Fruit fly (Drosophila melanogaster) whole organism, pupa: Measurements from ENCODE around the gene TwdlC.

Experiments
- CG10348 ChIP-seq: fragments of 200-800 bp; sonication (Bioruptor generic); IDR thresholded peaks from 2 replicates; pipeline ENCODE4 v1.3.6; 2022; ENCODE audit warnings: missing biosample characterization, missing genetic modification characterization
- CG17806 ChIP-seq: fragments of 200-800 bp; sonication (Bioruptor generic); optimal IDR thresholded peaks from 2 replicates; lab custom pipeline; 2018; ENCODE audit warnings: missing biosample characterization, mild to moderate bottlenecking, missing genetic modification characterization, moderate library complexity
- CG34367 ChIP-seq: fragments of 200-800 bp; sonication (Bioruptor generic); optimal IDR thresholded peaks from 2 replicates; lab custom pipeline; 2018; ENCODE audit warnings: missing biosample characterization, mild to moderate bottlenecking, missing genetic modification characterization
- CG4496 ChIP-seq: fragments of 200-800 bp; sonication (Bioruptor generic); IDR thresholded peaks from 3 replicates; pipeline ENCODE4 v1.3.6; 2022; ENCODE audit warnings: missing biosample characterization, missing genetic modification characterization
- CG8159 ChIP-seq: fragments of 200-800 bp; sonication (Bioruptor generic); optimal IDR thresholded peaks from 3 replicates; lab custom pipeline; 2018; ENCODE audit warnings: missing biosample characterization, mild to moderate bottlenecking, missing genetic modification characterization, moderate library complexity
- CG9948 ChIP-seq: fragments of 200-800 bp; sonication (Bioruptor generic); optimal IDR thresholded peaks from 2 replicates; lab custom pipeline; 2018; ENCODE audit warnings: missing biosample characterization, mild to moderate bottlenecking, missing genetic modification characterization, moderate library complexity
- EcR ChIP-seq: fragments of 200-800 bp; sonication (Bioruptor generic); optimal IDR thresholded peaks from 3 replicates; lab custom pipeline; 2019; ENCODE audit warnings: missing biosample characterization, missing genetic modification characterization, mild to moderate bottlenecking, moderate library complexity, missing genetic modification reagents
- Pif1B ChIP-seq: fragments of 200-800 bp; sonication (Bioruptor generic); optimal IDR thresholded peaks from 3 replicates; lab custom pipeline; 2016; ENCODE audit warnings: missing biosample characterization, missing genetic modification characterization
- fd96Ca ChIP-seq: fragments of 200-800 bp; sonication (Bioruptor generic); IDR thresholded peaks from 3 replicates; pipeline ENCODE4 v1.3.6; 2022; ENCODE audit warnings: missing biosample characterization, missing genetic modification characterization

TwdlC gene

DNA sequence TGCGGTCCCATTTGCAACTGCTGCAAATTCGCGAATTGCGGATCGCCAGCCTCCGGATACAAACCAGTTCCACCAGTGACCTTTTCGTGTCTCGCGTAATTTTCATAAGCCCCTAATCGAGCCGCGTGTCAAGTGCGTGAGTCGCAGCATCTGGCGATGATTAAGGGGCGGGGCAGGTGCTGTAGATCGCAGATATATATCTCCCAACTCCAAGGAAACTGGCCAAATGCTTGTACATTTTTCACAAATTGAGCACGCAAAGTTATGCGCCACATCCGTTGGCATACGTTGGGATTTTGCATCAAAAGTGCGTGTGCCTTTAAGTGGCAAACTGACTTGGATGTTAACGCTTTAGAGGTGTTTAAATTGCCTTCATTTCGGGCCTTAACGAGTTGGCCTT lies 45.4 kb downstream of the TwdlC start:
- TF ChIP-seq CG9948 (tag; lab: Kevin White, UChicago): no peak
- no peak for TF ChIP-seq Pif1B
- TF ChIP-seq CG10348 (GFP tag; lab: Robert Waterston, UW): no peak
- TF ChIP-seq CG17806: no peak
- no peak for TF ChIP-seq CG8159 (tag; lab: Kevin White, UChicago)
- no peak for TF ChIP-seq fd96Ca (GFP tag; lab: Robert Waterston, UW)
- no peak for TF ChIP-seq CG4496
- TF ChIP-seq CG34367 (tag; lab: Kevin White, UChicago): no peak
- no peak for TF ChIP-seq EcR (GFP tag; lab: Kevin White, UChicago)
